Worm (Caenorhabditis elegans) whole organism, L4 larva: ENCODE measurements around the gene C09G12.17.

Experiments used
- F10B5.3 ChIP-seq: sonication (generic microtip); optimal IDR thresholded peaks from 2 replicates; lab custom pipeline; 2016; ENCODE audit warnings: mild to moderate bottlenecking, missing genetic modification characterization, missing compliant biosample characterization
- F26F4.8 ChIP-seq: fragments of 200-800 bp; sonication (Bioruptor generic); conservative IDR thresholded peaks from 2 replicates; pipeline ENCODE4 v1.3.6; 2022; ENCODE audit warnings: missing genetic modification characterization, missing compliant biosample characterization
- T20F7.1 ChIP-seq: fragments of 200-800 bp; sonication (Bioruptor generic); optimal IDR thresholded peaks from 2 replicates; lab custom pipeline; 2018; ENCODE audit warnings: mild to moderate bottlenecking, missing genetic modification characterization, missing compliant biosample characterization
- Y48G9A.11 ChIP-seq: fragments of 200-800 bp; sonication (Bioruptor generic); IDR thresholded peaks from 2 replicates; pipeline ENCODE4 v1.3.6; 2022; ENCODE audit warnings: missing genetic modification reagents, missing genetic modification characterization, missing compliant biosample characterization
- Y5F2A.4 ChIP-seq: fragments of 200-800 bp; sonication (Bioruptor generic); optimal IDR thresholded peaks from 2 replicates; lab custom pipeline; 2018; ENCODE audit warnings: mild to moderate bottlenecking, missing genetic modification characterization, missing compliant biosample characterization
- aha-1 ChIP-seq: fragments of 150-350 bp; peaks from one replicate; lab custom pipeline; 2014; ENCODE audit warnings: missing biosample characterization, missing genetic modification characterization
- ama-1 ChIP-seq: fragments of 150-350 bp; optimal IDR thresholded peaks from 2 replicates; lab custom pipeline; 2014; ENCODE audit warnings: inconsistent platforms, mixed read lengths
- ceh-32 ChIP-seq: sonication (generic microtip); optimal IDR thresholded peaks from 2 replicates; lab custom pipeline; 2016; ENCODE audit warnings: mild to moderate bottlenecking, missing genetic modification characterization, missing compliant biosample characterization; ENCODE audit not compliant: poor library complexity
- ceh-62 ChIP-seq: sonication (generic microtip); optimal IDR thresholded peaks from 2 replicates; lab custom pipeline; 2017; ENCODE audit warnings: missing biosample characterization, missing genetic modification characterization
- ceh-82 ChIP-seq: sonication (generic microtip); optimal IDR thresholded peaks from 2 replicates; lab custom pipeline; 2017; ENCODE audit warnings: missing biosample characterization, missing genetic modification characterization
- dmd-6 ChIP-seq: fragments of 200-800 bp; sonication (Bioruptor generic); IDR thresholded peaks from 2 replicates; pipeline ENCODE4 v1.3.6; 2022; ENCODE audit warnings: missing genetic modification reagents, missing genetic modification characterization, missing compliant biosample characterization
- dmd-8 ChIP-seq: fragments of 200-800 bp; sonication (Bioruptor generic); IDR thresholded peaks from 2 replicates; pipeline ENCODE4 v1.3.6; 2022; ENCODE audit warnings: missing genetic modification characterization, missing compliant biosample characterization
- dmd-9 ChIP-seq: fragments of 200-800 bp; sonication (Bioruptor generic); IDR thresholded peaks from 2 replicates; pipeline ENCODE4 v1.3.6; 2022; ENCODE audit warnings: missing genetic modification reagents, missing genetic modification characterization, missing compliant biosample characterization
- dpl-1 ChIP-seq: fragments of 150-350 bp; optimal IDR thresholded peaks from 2 replicates; lab custom pipeline; 2014; ENCODE audit warnings: missing biosample characterization, missing genetic modification reagents, missing genetic modification characterization
- dve-1 ChIP-seq: sonication (generic microtip); optimal IDR thresholded peaks from 2 replicates; lab custom pipeline; 2017; ENCODE audit warnings: antibody characterized with exemption, mild to moderate bottlenecking, missing genetic modification characterization, missing compliant biosample characterization; ENCODE audit not compliant: insufficient read depth
- hif-1 ChIP-seq, 2 experiments: sonication (generic microtip); optimal IDR thresholded peaks; 2 replicates each; lab custom pipeline; 2016 to 2017; ENCODE audit warnings: missing compliant biosample characterization in 2 of 2, missing genetic modification characterization in 2 of 2, missing genetic modification reagents in 2 of 2, missing genotype in 2 of 2, mild to moderate bottlenecking in 1 of 2
- hlh-11 ChIP-seq: fragments of 200-800 bp; sonication (Bioruptor generic); optimal IDR thresholded peaks from 2 replicates; lab custom pipeline; 2018; ENCODE audit warnings: mild to moderate bottlenecking, missing genetic modification characterization, missing compliant biosample characterization
- lim-7 ChIP-seq: fragments of 200-800 bp; sonication (Bioruptor generic); IDR thresholded peaks from 2 replicates; pipeline ENCODE4 v1.3.6; 2022; ENCODE audit warnings: missing genetic modification characterization, missing compliant biosample characterization
- lin-15B ChIP-seq: fragments of 150-350 bp; sonication (generic microtip); optimal IDR thresholded peaks from 3 replicates; lab custom pipeline; 2014; ENCODE audit warnings: missing biosample characterization, missing genetic modification characterization
- lir-3 ChIP-seq: sonication (generic microtip); optimal IDR thresholded peaks from 2 replicates; lab custom pipeline; 2016; ENCODE audit warnings: mild to moderate bottlenecking, missing genetic modification characterization, missing compliant biosample characterization
- mxl-3 ChIP-seq: fragments of 200-800 bp; sonication (Bioruptor generic); optimal IDR thresholded peaks from 2 replicates; lab custom pipeline; 2018; ENCODE audit warnings: mild to moderate bottlenecking, missing genetic modification characterization, missing compliant biosample characterization
- nhr-25 ChIP-seq: sonication (generic microtip); optimal IDR thresholded peaks from 2 replicates; lab custom pipeline; 2017; ENCODE audit warnings: missing genetic modification characterization, mild to moderate bottlenecking, missing compliant biosample characterization, antibody characterized with exemption, moderate library complexity, borderline replicate concordance; ENCODE audit not compliant: insufficient read depth
- nhr-48 ChIP-seq: sonication (generic microtip); optimal IDR thresholded peaks from 2 replicates; lab custom pipeline; 2016; ENCODE audit warnings: mild to moderate bottlenecking, missing genetic modification characterization, missing compliant biosample characterization
- nhr-6 ChIP-seq: fragments of 150-350 bp; optimal IDR thresholded peaks from 2 replicates; lab custom pipeline; 2014; ENCODE audit warnings: missing biosample characterization, missing genetic modification characterization
- pha-4 ChIP-seq, 2 experiments: fragments of 150-350 bp in 1 of 2; fragments of 200-800 bp in 1 of 2; sonication (Bioruptor generic) in 1 of 2; IDR thresholded peaks in 1 of 2; optimal IDR thresholded peaks in 1 of 2; 2 replicates each; pipeline versions ENCODE4 v1.3.6 to Lab custom; 2014 to 2022; ENCODE audit warnings: missing genetic modification characterization in 2 of 2, missing genetic modification reagents in 2 of 2, missing biosample characterization in 1 of 2, missing compliant biosample characterization in 1 of 2
- php-3 ChIP-seq: fragments of 200-800 bp; sonication (Bioruptor generic); IDR thresholded peaks from 2 replicates; pipeline ENCODE4 v1.3.6; 2022; ENCODE audit warnings: missing genetic modification reagents, missing genetic modification characterization, missing compliant biosample characterization
- rbr-2 ChIP-seq: sonication (generic microtip); optimal IDR thresholded peaks from 2 replicates; lab custom pipeline; 2016; ENCODE audit warnings: missing genotype, missing genetic modification characterization, missing compliant biosample characterization
- set-16 ChIP-seq: fragments of 200-800 bp; sonication (Bioruptor generic); IDR thresholded peaks from 2 replicates; pipeline ENCODE4 v1.3.6; 2022; ENCODE audit warnings: missing genetic modification reagents, missing genetic modification characterization, missing compliant biosample characterization
- tag-97 ChIP-seq: fragments of 200-800 bp; sonication (Bioruptor generic); IDR thresholded peaks from 2 replicates; pipeline ENCODE4 v1.3.6; 2022; ENCODE audit warnings: missing genetic modification characterization, missing compliant biosample characterization
- unc-130 ChIP-seq: sonication (generic microtip); optimal IDR thresholded peaks from 2 replicates; lab custom pipeline; 2016; ENCODE audit warnings: missing genetic modification reagents, missing genetic modification characterization, missing compliant biosample characterization
- unc-62 ChIP-seq, 3 experiments: fragments of 150-350 bp in 1 of 3; sonication (generic microtip); optimal IDR thresholded peaks in 2 of 3; peaks in 1 of 3; 1 replicate in 1 of 3; 2 replicates in 2 of 3; lab custom pipeline; 2014 to 2017; ENCODE audit warnings: missing biosample characterization in 3 of 3, missing genetic modification characterization in 3 of 3, missing genetic modification reagents in 3 of 3, missing genotype in 1 of 3
- zfp-2 ChIP-seq: sonication (generic microtip); optimal IDR thresholded peaks from 2 replicates; lab custom pipeline; 2016; ENCODE audit warnings: mild to moderate bottlenecking, missing genetic modification characterization, missing compliant biosample characterization

The C09G12.17 gene

DNA sequence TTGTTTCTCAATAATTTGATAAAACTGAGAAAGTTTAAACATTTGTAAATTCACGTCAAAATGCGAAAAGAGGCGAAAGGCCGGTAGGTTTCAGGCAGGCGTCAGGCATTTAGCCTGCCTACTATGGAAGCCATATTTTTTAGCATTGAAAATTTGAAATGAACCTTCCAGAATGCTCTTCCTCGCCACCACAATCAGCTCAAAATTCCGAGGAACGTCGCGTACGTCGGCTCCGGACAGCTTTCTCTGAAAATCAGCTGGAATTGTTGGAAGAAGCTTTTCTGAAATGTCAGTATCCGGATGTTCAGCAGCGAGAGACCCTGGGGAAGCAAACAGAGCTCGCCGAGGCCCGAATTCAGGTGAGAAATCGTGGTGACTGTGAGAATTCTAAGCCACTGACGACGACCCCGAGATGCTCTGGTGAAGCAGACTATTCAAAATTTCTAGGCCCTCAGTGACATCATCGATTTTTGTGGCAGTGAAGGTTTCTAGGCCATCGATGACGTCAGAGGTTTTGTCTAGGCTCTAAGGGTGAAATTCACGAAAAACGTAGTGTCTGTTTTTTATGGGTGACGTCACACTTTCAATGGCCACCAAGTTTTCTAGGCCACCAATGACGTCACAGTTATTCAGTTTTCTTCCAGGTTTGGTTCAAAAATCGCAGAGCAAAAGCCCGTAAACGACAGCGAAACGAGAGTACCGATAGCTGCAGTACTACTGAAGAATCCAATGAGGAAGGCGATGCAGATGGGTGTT is 5.9 kb upstream of the C09G12.17 start:
- TF ChIP-seq aha-1 (tag; lab: Kevin White, UChicago), result peak; percentile 90
- 0 out of 2 replicates have a peak, but pooled peaks have one; percentile 9 for TF ChIP-seq set-16 (GFP tag; lab: Robert Waterston, UW)
- TF ChIP-seq ceh-32, result no peak
- TF ChIP-seq F10B5.3, result no peak
- TF ChIP-seq mxl-3, result no peak
- TF ChIP-seq unc-62 (GFP tag; optimal IDR thresholded peaks at IDR 0.05 in 1 of 2; lab: Kevin White, UChicago), result peak in 1 of 2 experiments; percentile 80
- no peak for TF ChIP-seq unc-62 (tag; optimal IDR thresholded peaks at IDR 0.05; lab: Kevin White, UChicago)

DNA sequence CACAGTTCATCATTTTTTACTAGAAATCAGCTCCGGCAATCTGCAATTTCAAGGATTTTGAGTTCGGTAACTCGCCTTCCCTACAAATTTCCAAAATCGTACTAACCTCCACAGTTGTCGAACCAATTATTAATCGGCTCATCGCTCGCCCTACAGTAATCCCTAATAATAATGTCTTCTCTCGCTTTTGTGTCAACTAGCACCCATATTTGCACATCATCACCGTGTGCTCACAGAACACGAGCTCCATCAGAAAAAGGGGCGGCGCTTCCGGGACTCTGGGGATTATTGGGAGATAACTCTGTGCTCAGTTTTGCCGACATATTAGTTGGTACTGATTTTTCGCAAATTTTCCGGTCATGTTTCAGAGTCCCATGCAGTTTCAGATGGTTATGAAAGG is 1.7 kb upstream of the C09G12.17 start, which contains the start of gene ceh-53:
ceh-53 (plus strand) TSS at position 301 of the 400 bp plus-strand sequence.
- no peak for TF ChIP-seq ceh-82 (tag; lab: Kevin White, UChicago)
- TF ChIP-seq nhr-25 (tag; lab: Kevin White, UChicago), result no peak
- TF ChIP-seq unc-130 (GFP tag; lab: Kevin White, UChicago), result no peak
- no peak for TF ChIP-seq dpl-1 (GFP tag; lab: Kevin White, UChicago)
- no peak for TF ChIP-seq aha-1 (tag; lab: Kevin White, UChicago)
- TF ChIP-seq lin-15B (tag; lab: Kevin White, UChicago), result no peak
- TF ChIP-seq F26F4.8 (GFP tag; lab: Robert Waterston, UW), result no peak
- TF ChIP-seq dmd-8 (GFP tag; lab: Robert Waterston, UW), result no peak
- no peak for TF ChIP-seq T20F7.1 (GFP tag; lab: Kevin White, UChicago)
- TF ChIP-seq Y5F2A.4 (GFP tag; lab: Kevin White, UChicago), result no peak
- no peak for TF ChIP-seq ceh-62
- no peak for TF ChIP-seq dmd-9 (GFP tag; lab: Robert Waterston, UW)
- no peak for TF ChIP-seq Y48G9A.11 (GFP tag; lab: Robert Waterston, UW)
- TF ChIP-seq zfp-2 (tag; lab: Kevin White, UChicago), result no peak
- TF ChIP-seq F10B5.3, result no peak
- TF ChIP-seq nhr-48, result no peak
- no peak for TF ChIP-seq lim-7 (GFP tag; lab: Robert Waterston, UW)
- TF ChIP-seq tag-97 (GFP tag; lab: Robert Waterston, UW), result no peak
- no peak for TF ChIP-seq rbr-2 (tag; lab: Kevin White, UChicago)

DNA sequence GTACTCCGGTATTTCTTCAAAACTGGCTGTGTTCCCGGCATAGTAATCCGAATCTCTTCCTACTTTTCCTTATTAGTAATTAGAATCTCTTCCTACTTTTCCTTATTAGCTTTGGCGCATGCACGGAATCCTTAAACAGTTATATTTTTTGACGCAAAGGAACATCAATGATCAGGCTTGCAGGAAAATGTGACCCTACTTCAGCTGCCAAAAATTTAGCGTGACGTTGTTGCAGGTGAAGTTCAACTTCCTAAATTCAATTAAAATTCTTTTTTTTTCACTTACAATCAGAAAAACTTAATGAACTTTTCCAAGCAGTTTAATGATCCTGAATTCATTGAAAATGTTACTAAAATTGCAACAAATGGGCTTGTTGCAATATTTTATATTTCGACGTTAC is 2.9 kb downstream of the C09G12.17 start, which contains the start of gene srz-79:
srz-79 (plus strand) TSS at position 301 of the 400 bp plus-strand sequence.
- TF ChIP-seq dmd-6 (GFP tag; lab: Robert Waterston, UW) (no peak), dve-1 (tag; lab: Kevin White, UChicago) (no peak)

ce11 chrIV:3491477-3491876 is 4.8 kb downstream of the C09G12.17 start, which contains the start of gene srz-78:
TSS of gene srz-78 (plus strand) at chrIV:3491777.
- TF ChIP-seq nhr-6 (tag; lab: Kevin White, UChicago) (no peak), hlh-11 (tag; lab: Kevin White, UChicago) (no peak), dpl-1 (GFP tag; lab: Kevin White, UChicago) (no peak), php-3 (GFP tag; lab: Robert Waterston, UW) (no peak), pha-4 (GFP tag; IDR thresholded peaks at IDR 0.05; lab: Robert Waterston, UW) (no peak), pha-4 (tag; optimal IDR thresholded peaks at IDR 0.05; lab: Kevin White, UChicago) (no peak), ama-1 (no peak), lir-3 (tag; lab: Kevin White, UChicago) (no peak), lin-15B (tag; lab: Kevin White, UChicago) (no peak), hif-1 (tag; optimal IDR thresholded peaks at IDR 0.05; lab: Kevin White, UChicago) (no peak)
